Fruit fly (Drosophila melanogaster): ENCODE results near the gene Nazo.
A peak's percentile ranks its signal among the peaks of the same experiment; 100 is the strongest.

- TF ChIP-seq pan (optimal IDR thresholded peaks at IDR 0.05) (no peak), psq (GFP tag; optimal IDR thresholded peaks at IDR 0.05) (peak; percentile 77), usp (GFP tag; optimal IDR thresholded peaks at IDR 0.05) (no peak), Hr83 (GFP tag; optimal IDR thresholded peaks at IDR 0.05; ENCODE audit: poor library complexity, severe bottlenecking) (peak; percentile 73)
Observed at dm6 chr3R:8264302-8265080, 23.2 kb upstream of the Nazo start, which contains the start of the genes RPA1 and Mcm2.
